Fruit fly (Drosophila melanogaster) whole organism, embryonic: Measurements from ENCODE around the gene CG8301.

Experiments
- Blimp-1 ChIP-seq: fragments of 200-800 bp; sonication (Bioruptor generic); optimal IDR thresholded peaks from 3 replicates; lab custom pipeline; 2018; ENCODE audit warnings: missing biosample characterization, missing genetic modification characterization, mild to moderate bottlenecking, moderate library complexity, missing genetic modification reagents
- CG11560 ChIP-seq: fragments of 200-800 bp; sonication (Bioruptor generic); IDR thresholded peaks from 3 replicates; pipeline ENCODE4 v1.3.6; 2022; ENCODE audit warnings: missing biosample characterization, missing genetic modification characterization
- CG13287 ChIP-seq: fragments of 200-800 bp; sonication (Bioruptor generic); IDR thresholded peaks from 2 replicates; pipeline ENCODE4 v1.3.6; 2022; ENCODE audit warnings: missing biosample characterization, missing genetic modification characterization; ENCODE audit not compliant: partially characterized antibody
- CG15073 ChIP-seq: fragments of 200-800 bp; sonication (Bioruptor generic); optimal IDR thresholded peaks from 2 replicates; lab custom pipeline; 2016; ENCODE audit warnings: missing biosample characterization, missing genetic modification characterization
- CG17328 ChIP-seq: fragments of 200-800 bp; sonication (Bioruptor generic); IDR thresholded peaks from 2 replicates; pipeline ENCODE4 v1.3.6; 2022; ENCODE audit warnings: missing biosample characterization, missing genetic modification characterization
- CG17829 ChIP-seq: fragments of 200-800 bp; optimal IDR thresholded peaks from 2 replicates; lab custom pipeline; 2019; ENCODE audit warnings: missing biosample characterization, mild to moderate bottlenecking, missing genetic modification characterization, moderate library complexity
- CG1792 ChIP-seq: fragments of 200-800 bp; sonication (Bioruptor generic); optimal IDR thresholded peaks from 2 replicates; lab custom pipeline; 2016; ENCODE audit warnings: missing biosample characterization, missing genetic modification characterization
- CG31441 ChIP-seq: fragments of 200-800 bp; sonication (Bioruptor generic); IDR thresholded peaks from 2 replicates; pipeline ENCODE4 v1.3.6; 2022; ENCODE audit warnings: missing biosample characterization, missing genetic modification characterization
- CG42726 ChIP-seq: fragments of 200-800 bp; sonication (Bioruptor generic); IDR thresholded peaks from 2 replicates; pipeline ENCODE4 v1.3.6; 2022; ENCODE audit warnings: missing biosample characterization, missing genetic modification characterization; ENCODE audit not compliant: partially characterized antibody
- CG4730 ChIP-seq: fragments of 200-800 bp; sonication (Bioruptor generic); IDR thresholded peaks from 2 replicates; pipeline ENCODE4 v1.3.6; 2022; ENCODE audit warnings: missing biosample characterization, missing genetic modification characterization
- CG5953 ChIP-seq: fragments of 200-800 bp; sonication (Bioruptor generic); IDR thresholded peaks from 2 replicates; pipeline ENCODE4 v1.3.6; 2022; ENCODE audit warnings: missing biosample characterization, missing genetic modification characterization
- CG6254 ChIP-seq: fragments of 200-800 bp; sonication (Bioruptor generic); optimal IDR thresholded peaks from 3 replicates; lab custom pipeline; 2017; ENCODE audit warnings: mild to moderate bottlenecking, missing biosample characterization, missing genetic modification reagents, missing genetic modification characterization
- CG6791 ChIP-seq: fragments of 200-800 bp; sonication (Bioruptor generic); IDR thresholded peaks from 3 replicates; pipeline ENCODE4 v1.3.6; 2022; ENCODE audit warnings: missing biosample characterization, missing genetic modification characterization; ENCODE audit not compliant: partially characterized antibody
- CG7963 ChIP-seq: fragments of 200-800 bp; sonication (Bioruptor generic); IDR thresholded peaks from 3 replicates; pipeline ENCODE4 v1.3.6; 2022; ENCODE audit warnings: missing biosample characterization, missing genetic modification characterization; ENCODE audit not compliant: partially characterized antibody
- CG8944 ChIP-seq: fragments of 200-800 bp; sonication (Bioruptor generic); optimal IDR thresholded peaks from 3 replicates; lab custom pipeline; 2016; ENCODE audit warnings: missing biosample characterization, missing genetic modification characterization
- D19A ChIP-seq: fragments of 200-800 bp; optimal IDR thresholded peaks from 3 replicates; lab custom pipeline; 2019; ENCODE audit warnings: missing biosample characterization, mild to moderate bottlenecking, missing genetic modification characterization, moderate library complexity
- D19B ChIP-seq: fragments of 200-800 bp; sonication (Bioruptor generic); optimal IDR thresholded peaks from 2 replicates; lab custom pipeline; 2017; ENCODE audit warnings: missing biosample characterization, mild to moderate bottlenecking, missing genetic modification characterization
- Ets97D ChIP-seq: fragments of 200-800 bp; sonication (Bioruptor generic); optimal IDR thresholded peaks from 3 replicates; lab custom pipeline; 2016; ENCODE audit warnings: missing biosample characterization, missing genetic modification characterization
- Fer2 ChIP-seq: fragments of 200-800 bp; sonication (Bioruptor generic); optimal IDR thresholded peaks from 2 replicates; lab custom pipeline; 2018; ENCODE audit warnings: missing biosample characterization, mild to moderate bottlenecking, missing genetic modification characterization, moderate library complexity
- H2.0 ChIP-seq: fragments of 200-800 bp; sonication (Bioruptor generic); IDR thresholded peaks from 2 replicates; pipeline ENCODE4 v1.3.6; 2022; ENCODE audit warnings: missing biosample characterization, missing genetic modification characterization
- HLH4C ChIP-seq: fragments of 200-800 bp; sonication (Bioruptor generic); IDR thresholded peaks from 3 replicates; pipeline ENCODE4 v1.3.6; 2022; ENCODE audit warnings: missing biosample characterization, missing genetic modification characterization; ENCODE audit not compliant: partially characterized antibody
- Hand ChIP-seq: fragments of 200-800 bp; sonication (Bioruptor generic); optimal IDR thresholded peaks from 2 replicates; lab custom pipeline; 2017; ENCODE audit warnings: mild to moderate bottlenecking, missing biosample characterization, missing genetic modification reagents, missing genetic modification characterization
- Jarid2 ChIP-seq: fragments of 200-800 bp; sonication (Bioruptor generic); optimal IDR thresholded peaks from 3 replicates; lab custom pipeline; 2017; ENCODE audit warnings: mild to moderate bottlenecking, missing biosample characterization, missing genetic modification reagents, missing genetic modification characterization
- Meics ChIP-seq: fragments of 200-800 bp; sonication (Bioruptor generic); optimal IDR thresholded peaks from 2 replicates; lab custom pipeline; 2017; ENCODE audit warnings: missing biosample characterization, mild to moderate bottlenecking, missing genetic modification characterization
- Neu2 ChIP-seq: fragments of 200-800 bp; sonication (Bioruptor generic); optimal IDR thresholded peaks from 3 replicates; lab custom pipeline; 2016; ENCODE audit warnings: missing biosample characterization, missing genetic modification characterization, borderline replicate concordance
- Ssrp ChIP-seq: fragments of 200-800 bp; sonication (Bioruptor generic); optimal IDR thresholded peaks from 2 replicates; lab custom pipeline; 2018; ENCODE audit warnings: missing biosample characterization, mild to moderate bottlenecking, missing genetic modification characterization, moderate library complexity
- Taf1 ChIP-seq: fragments of 200-800 bp; sonication (Bioruptor generic); IDR thresholded peaks from 2 replicates; pipeline ENCODE4 v1.3.6; 2022; ENCODE audit warnings: missing biosample characterization, missing genetic modification characterization
- Trl ChIP-seq, 3 experiments: fragments of >200 bp in 2 of 3; fragments of 200-800 bp in 1 of 3; sonication (Bioruptor generic) in 1 of 3; optimal IDR thresholded peaks; 2 replicates in 1 of 3; 3 replicates in 2 of 3; lab custom pipeline; 2016 to 2017; ENCODE audit warnings: missing biosample characterization in 1 of 3, missing genetic modification characterization in 1 of 3
- Xbp1 ChIP-seq: fragments of 200-800 bp; sonication (Bioruptor generic); optimal IDR thresholded peaks from 3 replicates; lab custom pipeline; 2016; ENCODE audit warnings: missing biosample characterization, mild to moderate bottlenecking, missing genetic modification characterization
- cad ChIP-seq: fragments of >200 bp; optimal IDR thresholded peaks from 2 replicates; lab custom pipeline; 2017; ENCODE audit warnings: missing biosample characterization, missing genetic modification characterization
- cg ChIP-seq: fragments of 200-800 bp; sonication (Bioruptor generic); optimal IDR thresholded peaks from 3 replicates; lab custom pipeline; 2019; ENCODE audit warnings: missing biosample characterization, mild to moderate bottlenecking, missing genetic modification characterization, moderate library complexity
- chinmo ChIP-seq: fragments of 200-800 bp; sonication (Bioruptor generic); IDR thresholded peaks from 4 replicates; pipeline ENCODE4 v1.3.6; 2022; ENCODE audit warnings: missing biosample characterization, missing genetic modification characterization; ENCODE audit not compliant: partially characterized antibody
- hkb ChIP-seq, 2 experiments: fragments of 200-800 bp in 1 of 2; fragments of >200 bp in 1 of 2; sonication (Bioruptor generic) in 1 of 2; IDR thresholded peaks in 1 of 2; optimal IDR thresholded peaks in 1 of 2; 2 replicates each; pipeline versions ENCODE4 v1.3.6 to Lab custom; 2017 to 2022; ENCODE audit warnings: missing biosample characterization in 1 of 2, missing genetic modification characterization in 1 of 2
- lab ChIP-seq: fragments of 200-800 bp; sonication (Bioruptor generic); optimal IDR thresholded peaks from 3 replicates; lab custom pipeline; 2017; ENCODE audit warnings: missing biosample characterization, missing genetic modification characterization, mild to moderate bottlenecking, moderate library complexity, missing genetic modification reagents
- lilli ChIP-seq: fragments of 200-800 bp; sonication (Bioruptor generic); optimal IDR thresholded peaks from 3 replicates; lab custom pipeline; 2016; ENCODE audit warnings: missing biosample characterization, missing genetic modification characterization
- pfk ChIP-seq: fragments of 200-800 bp; sonication (Bioruptor generic); optimal IDR thresholded peaks from 2 replicates; lab custom pipeline; 2018; ENCODE audit warnings: missing biosample characterization, mild to moderate bottlenecking, missing genetic modification characterization, moderate library complexity
- rib ChIP-seq: fragments of 200-800 bp; sonication (Bioruptor generic); IDR thresholded peaks from 2 replicates; pipeline ENCODE4 v1.3.6; 2022; ENCODE audit warnings: missing biosample characterization, missing genetic modification characterization
- seq ChIP-seq: fragments of 200-800 bp; sonication (Bioruptor generic); IDR thresholded peaks from 2 replicates; pipeline ENCODE4 v1.3.6; 2022; ENCODE audit warnings: missing biosample characterization, missing genetic modification characterization
- sob ChIP-seq: fragments of 200-800 bp; sonication (Bioruptor generic); IDR thresholded peaks from 2 replicates; pipeline ENCODE4 v1.3.6; 2022; ENCODE audit warnings: missing biosample characterization, missing genetic modification characterization
- sr ChIP-seq: fragments of 200-800 bp; sonication (Bioruptor generic); IDR thresholded peaks from 3 replicates; pipeline ENCODE4 v1.3.6; 2022; ENCODE audit warnings: missing biosample characterization, missing genetic modification characterization
- sug ChIP-seq: fragments of 200-800 bp; optimal IDR thresholded peaks from 2 replicates; lab custom pipeline; 2019; ENCODE audit warnings: missing biosample characterization, mild to moderate bottlenecking, missing genetic modification characterization, moderate library complexity
- vfl ChIP-seq: fragments of 200-800 bp; sonication (Bioruptor generic); optimal IDR thresholded peaks from 2 replicates; lab custom pipeline; 2016; ENCODE audit warnings: missing biosample characterization, missing genetic modification characterization
- zen2 ChIP-seq: fragments of 200-800 bp; sonication (Bioruptor generic); IDR thresholded peaks from 3 replicates; pipeline ENCODE4 v1.3.6; 2022; ENCODE audit warnings: missing biosample characterization, missing genetic modification characterization; ENCODE audit not compliant: partially characterized antibody

CG8301 gene

dm6 chr3R:9532437-9533180, 48.5 kb upstream of the CG8301 start, which contains the start of gene by (continued):
- TF ChIP-seq chinmo (GFP tag; lab: Robert Waterston, UW), result peak; percentile 83; the same call in 3 of the 4 replicates
- TF ChIP-seq pfk (GFP tag; lab: Kevin White, UChicago), result peak; percentile 19
- 0 out of 2 replicates have a peak, but pooled peaks have one; percentile 26 for TF ChIP-seq CG42726 (GFP tag; lab: Robert Waterston, UW)
- peak; percentile 47 for TF ChIP-seq cg (GFP tag; lab: Kevin White, UChicago)
- TF ChIP-seq Trl (optimal IDR thresholded peaks at IDR 0.05; lab: Kevin White, UChicago), result peak in 1 of 2 experiments; percentile 75
- TF ChIP-seq Trl (GFP tag; optimal IDR thresholded peaks at IDR 0.05; lab: Kevin White, UChicago), result no peak
- 0 out of 3 replicates have a peak, but pooled peaks have one; percentile 12 for TF ChIP-seq HLH4C (GFP tag; lab: Robert Waterston, UW)
- no peak for TF ChIP-seq Xbp1 (GFP tag; lab: Kevin White, UChicago)
- TF ChIP-seq cad (GFP tag; lab: Kevin White, UChicago), result no peak
- TF ChIP-seq rib (GFP tag; lab: Robert Waterston, UW), result no peak; the same call in 1 of the 2 replicates
- TF ChIP-seq Jarid2, result peak; percentile 71
- TF ChIP-seq CG13287 (GFP tag; lab: Robert Waterston, UW), result peak; percentile 34; the same call in 1 of the 2 replicates
- TF ChIP-seq sr (GFP tag; lab: Robert Waterston, UW), result peak; percentile 60; the same call in 2 of the 3 replicates
- peak; percentile 52 for TF ChIP-seq sug (tag; lab: Kevin White, UChicago)
- peak; percentile 49; the same call in 1 of the 3 replicates for TF ChIP-seq zen2 (GFP tag; lab: Robert Waterston, UW)

DNA sequence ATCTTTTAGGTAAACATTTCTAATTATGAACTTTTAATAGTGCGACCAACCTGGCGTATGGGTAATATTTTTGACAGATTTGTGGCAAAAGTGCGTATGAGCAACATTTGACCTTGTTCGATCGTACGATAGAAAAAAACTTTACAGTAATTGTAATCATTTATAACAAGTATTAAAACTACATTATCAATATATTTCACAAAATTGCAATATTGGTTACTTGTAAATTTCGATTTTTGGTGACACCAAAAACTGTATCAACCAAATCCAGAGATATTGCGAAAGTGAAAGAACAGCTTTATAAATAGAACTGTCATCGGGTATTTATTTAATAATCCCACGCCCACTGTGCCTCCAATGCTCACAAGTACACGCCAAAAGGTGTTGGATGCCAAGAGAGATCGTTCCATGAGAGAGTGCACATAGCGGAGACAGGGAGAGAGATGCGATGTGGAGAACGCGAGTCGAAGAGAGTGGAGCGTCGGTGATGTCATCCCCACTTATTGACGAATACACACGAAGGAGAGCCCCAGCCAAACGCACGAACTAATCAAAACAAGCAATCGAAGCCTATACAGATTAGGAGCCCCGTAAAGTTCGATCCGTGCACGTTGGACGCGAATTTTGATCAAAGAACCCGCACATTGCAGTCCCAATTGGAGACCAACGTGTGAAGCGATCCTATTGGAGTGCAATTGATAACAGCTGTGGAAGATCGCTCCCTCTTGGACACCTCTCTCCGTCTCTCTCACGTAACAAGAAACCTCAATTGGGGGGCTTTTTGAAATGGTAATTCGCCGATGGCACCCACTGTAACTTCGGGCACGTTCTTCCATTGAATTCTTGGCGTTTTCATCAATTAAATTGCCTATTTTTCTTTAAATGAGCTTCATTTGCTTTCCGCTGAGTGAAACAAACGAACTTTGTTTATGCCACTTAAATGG, 47.7 kb upstream of the CG8301 start:
- TF ChIP-seq CG8944 (GFP tag; lab: Kevin White, UChicago) (peak; percentile 82), Meics (GFP tag; lab: Kevin White, UChicago) (peak; percentile 98), lab (GFP tag; lab: Kevin White, UChicago) (peak; percentile 96), Ets97D (GFP tag; lab: Kevin White, UChicago) (peak; percentile 74), CG11560 (peak; percentile 71), CG5953 (peak; percentile 40; the same call in 1 of the 2 replicates), Taf1 (GFP tag; lab: Robert Waterston, UW) (peak; percentile 85), Neu2 (GFP tag; lab: Kevin White, UChicago) (peak; percentile 82), hkb (optimal IDR thresholded peaks at IDR 0.05; lab: Kevin White, UChicago) (no peak), hkb (GFP tag; IDR thresholded peaks at IDR 0.05; lab: Robert Waterston, UW) (peak; percentile 89), Blimp-1 (GFP tag; lab: Kevin White, UChicago) (peak; percentile 89), Ssrp (tag; lab: Kevin White, UChicago) (peak; percentile 92), CG6791 (GFP tag; lab: Robert Waterston, UW) (no peak), D19B (peak; percentile 94), vfl (GFP tag; lab: Kevin White, UChicago) (peak; percentile 94), CG4730 (GFP tag; lab: Robert Waterston, UW) (peak; percentile 80), CG1792 (GFP tag; lab: Kevin White, UChicago) (peak; percentile 86), CG15073 (GFP tag; lab: Kevin White, UChicago) (peak; percentile 71), sob (GFP tag; lab: Robert Waterston, UW) (peak; percentile 85), Hand (GFP tag; lab: Kevin White, UChicago) (peak; percentile 97), lilli (peak; percentile 96), CG31441 (GFP tag; lab: Robert Waterston, UW) (peak; percentile 96), Fer2 (peak; percentile 85), H2.0 (GFP tag; lab: Robert Waterston, UW) (peak; percentile 69), CG6254 (peak; percentile 89), D19A (tag; lab: Kevin White, UChicago) (peak; percentile 94), CG7963 (0 out of 3 replicates have a peak, but pooled peaks have one; percentile 17), CG17328 (GFP tag; lab: Robert Waterston, UW) (peak; percentile 78), CG17829 (tag; lab: Kevin White, UChicago) (peak; percentile 96), seq (GFP tag; lab: Robert Waterston, UW) (peak; percentile 91)
